Worm (Caenorhabditis elegans) whole organism, L2 larva: ENCODE measurements around the gene F41E6.15.
A peak's percentile ranks its signal among the peaks of the same experiment; 100 is the strongest.

Source experiments
- C34F6.9 ChIP-seq: fragments of 150-350 bp; optimal IDR thresholded peaks from 2 replicates; lab custom pipeline; 2014; ENCODE audit warnings: missing biosample characterization, missing genetic modification characterization
- F13H6.1 ChIP-seq: sonication (generic microtip); optimal IDR thresholded peaks from 2 replicates; lab custom pipeline; 2016; ENCODE audit warnings: missing genetic modification characterization, missing compliant biosample characterization
- R02D3.7 ChIP-seq: fragments of 150-350 bp; optimal IDR thresholded peaks from 2 replicates; lab custom pipeline; 2014; ENCODE audit warnings: missing biosample characterization, missing genetic modification characterization
- Y55F3AM.14 ChIP-seq: fragments of 200-800 bp; sonication (Bioruptor generic); optimal IDR thresholded peaks from 2 replicates; lab custom pipeline; 2018; ENCODE audit warnings: mild to moderate bottlenecking, missing genetic modification characterization, missing compliant biosample characterization
- ZK546.5 ChIP-seq: sonication (generic microtip); optimal IDR thresholded peaks from 2 replicates; lab custom pipeline; 2017; ENCODE audit warnings: missing biosample characterization, missing genetic modification characterization
- alr-1 ChIP-seq: fragments of 150-350 bp; optimal IDR thresholded peaks from 2 replicates; lab custom pipeline; 2014; ENCODE audit warnings: missing biosample characterization, missing genetic modification characterization
- aly-2 ChIP-seq: fragments of 150-350 bp; optimal IDR thresholded peaks from 2 replicates; lab custom pipeline; 2014; ENCODE audit warnings: missing biosample characterization, missing genetic modification characterization
- ama-1 ChIP-seq: fragments of 150-350 bp; optimal IDR thresholded peaks from 2 replicates; lab custom pipeline; 2018; ENCODE audit warnings: inconsistent platforms
- blmp-1 ChIP-seq: sonication (generic microtip); optimal IDR thresholded peaks from 2 replicates; lab custom pipeline; 2017; ENCODE audit warnings: missing genetic modification characterization, mild to moderate bottlenecking, missing compliant biosample characterization, antibody characterized with exemption, moderate library complexity; ENCODE audit not compliant: insufficient read depth
- crh-2 ChIP-seq: sonication (generic microtip); optimal IDR thresholded peaks from 2 replicates; lab custom pipeline; 2017; ENCODE audit warnings: missing biosample characterization, missing genetic modification characterization
- elt-1 ChIP-seq: fragments of 150-350 bp; optimal IDR thresholded peaks from 2 replicates; lab custom pipeline; 2014; ENCODE audit warnings: missing biosample characterization, missing genetic modification characterization
- fos-1 ChIP-seq: fragments of 150-350 bp; optimal IDR thresholded peaks from 2 replicates; lab custom pipeline; 2014; ENCODE audit warnings: missing biosample characterization, missing genetic modification characterization
- gmeb-1 ChIP-seq: fragments of 150-350 bp; optimal IDR thresholded peaks from 2 replicates; lab custom pipeline; 2014; ENCODE audit warnings: missing biosample characterization, missing genetic modification characterization
- lin-11 ChIP-seq: fragments of 150-350 bp; sonication (generic microtip); optimal IDR thresholded peaks from 2 replicates; lab custom pipeline; 2014; ENCODE audit warnings: missing biosample characterization, missing genetic modification characterization, inconsistent platforms, mixed read lengths
- lin-13 ChIP-seq: fragments of 150-350 bp; optimal IDR thresholded peaks from 2 replicates; lab custom pipeline; 2014; ENCODE audit warnings: missing biosample characterization, missing genetic modification reagents, missing genetic modification characterization
- lin-39 ChIP-seq: fragments of 150-350 bp; optimal IDR thresholded peaks from 2 replicates; lab custom pipeline; 2014; ENCODE audit warnings: missing biosample characterization, missing genetic modification reagents, missing genetic modification characterization
- lsy-2 ChIP-seq, 2 experiments: fragments of 150-350 bp in 1 of 2; sonication (generic microtip) in 1 of 2; optimal IDR thresholded peaks; 2 replicates each; lab custom pipeline; 2014 to 2017; ENCODE audit warnings: missing biosample characterization in 2 of 2, missing genetic modification characterization in 2 of 2
- mab-5 ChIP-seq: fragments of 150-350 bp; optimal IDR thresholded peaks from 2 replicates; lab custom pipeline; 2014; ENCODE audit warnings: missing biosample characterization, missing genetic modification characterization
- mbf-1 ChIP-seq: sonication (generic microtip); optimal IDR thresholded peaks from 2 replicates; lab custom pipeline; 2017; ENCODE audit warnings: missing biosample characterization, missing genetic modification characterization
- nhr-10 ChIP-seq: sonication (generic microtip); optimal IDR thresholded peaks from 2 replicates; lab custom pipeline; 2017; ENCODE audit warnings: missing biosample characterization, missing genetic modification characterization
- nhr-11 ChIP-seq: fragments of 150-350 bp; optimal IDR thresholded peaks from 2 replicates; lab custom pipeline; 2014; ENCODE audit warnings: missing biosample characterization, missing genetic modification characterization
- nhr-129 ChIP-seq: fragments of 150-350 bp; optimal IDR thresholded peaks from 2 replicates; lab custom pipeline; 2014; ENCODE audit warnings: missing biosample characterization, missing genetic modification characterization
- nhr-21 ChIP-seq: fragments of 150-350 bp; optimal IDR thresholded peaks from 2 replicates; lab custom pipeline; 2014; ENCODE audit warnings: missing biosample characterization, missing genetic modification characterization
- nhr-23 ChIP-seq: fragments of 150-350 bp; optimal IDR thresholded peaks from 2 replicates; lab custom pipeline; 2014; ENCODE audit warnings: missing biosample characterization, missing genetic modification reagents, missing genetic modification characterization
- nhr-237 ChIP-seq: fragments of 150-350 bp; optimal IDR thresholded peaks from 2 replicates; lab custom pipeline; 2014; ENCODE audit warnings: missing biosample characterization, missing genetic modification characterization
- nhr-25 ChIP-seq: fragments of 150-350 bp; sonication (generic microtip); optimal IDR thresholded peaks from 3 replicates; lab custom pipeline; 2014; ENCODE audit warnings: missing biosample characterization, missing genetic modification characterization
- nhr-6 ChIP-seq: fragments of 150-350 bp; optimal IDR thresholded peaks from 2 replicates; lab custom pipeline; 2014; ENCODE audit warnings: missing biosample characterization, missing genetic modification characterization
- nhr-77 ChIP-seq: fragments of 150-350 bp; optimal IDR thresholded peaks from 2 replicates; lab custom pipeline; 2014; ENCODE audit warnings: missing biosample characterization, missing genetic modification characterization
- peb-1 ChIP-seq: fragments of 150-350 bp; optimal IDR thresholded peaks from 2 replicates; lab custom pipeline; 2014; ENCODE audit warnings: missing biosample characterization, missing genetic modification characterization
- sem-4 ChIP-seq: fragments of 150-350 bp; optimal IDR thresholded peaks from 2 replicates; lab custom pipeline; 2014; ENCODE audit warnings: missing biosample characterization, missing genetic modification reagents, missing genetic modification characterization
- skn-1 ChIP-seq: sonication (generic microtip); optimal IDR thresholded peaks from 2 replicates; lab custom pipeline; 2017; ENCODE audit warnings: missing biosample characterization, missing genetic modification characterization
- sma-3 ChIP-seq: sonication (generic microtip); optimal IDR thresholded peaks from 2 replicates; lab custom pipeline; 2016; ENCODE audit warnings: missing genetic modification reagents, missing genetic modification characterization, missing compliant biosample characterization
- sma-9 ChIP-seq, 2 experiments: fragments of 150-350 bp in 1 of 2; sonication (generic microtip) in 1 of 2; optimal IDR thresholded peaks; 2 replicates each; lab custom pipeline; 2014 to 2016; ENCODE audit warnings: missing genetic modification characterization in 2 of 2, mild to moderate bottlenecking in 1 of 2, missing biosample characterization in 1 of 2, missing compliant biosample characterization in 1 of 2, missing genetic modification reagents in 1 of 2, moderate library complexity in 1 of 2
- unc-39 ChIP-seq: fragments of 150-350 bp; optimal IDR thresholded peaks from 2 replicates; lab custom pipeline; 2014; ENCODE audit warnings: missing biosample characterization, missing genetic modification characterization
- ztf-1 ChIP-seq: fragments of 200-800 bp; sonication (Bioruptor generic); conservative IDR thresholded peaks from 2 replicates; pipeline ENCODE4 v1.3.6; 2022; ENCODE audit warnings: missing genetic modification characterization, missing compliant biosample characterization

Gene F41E6.15

DNA sequence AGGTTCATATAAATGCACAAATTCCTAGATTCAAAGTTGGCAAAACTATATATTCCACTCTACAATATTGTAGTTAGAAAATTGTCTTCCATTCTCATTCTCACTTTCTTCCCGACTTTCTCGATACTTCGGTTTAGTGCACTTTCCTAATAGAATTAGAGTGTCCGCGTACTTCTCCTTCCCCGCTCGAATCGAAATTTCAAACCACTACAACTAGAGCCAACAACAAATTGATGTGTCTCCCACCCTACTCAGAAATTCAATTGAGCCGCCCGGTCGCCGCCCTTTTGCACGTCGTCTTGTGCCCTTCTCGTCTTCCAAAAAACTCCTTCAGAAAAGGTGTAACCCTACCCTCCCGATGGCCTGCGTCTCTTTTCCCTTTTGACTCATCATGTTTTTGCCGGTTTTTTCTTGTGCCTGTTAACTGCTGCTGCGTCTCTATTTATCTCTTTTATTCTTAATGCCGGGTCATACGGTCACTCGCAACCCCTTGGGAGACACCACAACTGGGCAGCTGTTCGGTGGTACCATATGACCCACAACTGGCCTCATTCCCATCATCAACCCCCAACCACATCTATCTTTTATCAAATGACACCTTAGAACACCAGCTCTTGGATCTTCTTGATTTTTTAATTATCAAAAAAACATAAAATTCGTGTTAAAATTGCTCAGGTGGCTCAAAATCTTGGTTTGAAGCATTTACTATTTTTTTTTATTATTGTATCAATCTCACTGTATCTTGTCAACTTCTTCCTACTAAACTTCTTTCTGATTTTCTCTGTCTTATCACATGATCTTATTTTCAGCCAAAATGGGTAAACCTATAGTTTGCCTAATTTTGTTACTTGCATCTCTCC is 8.2 kb downstream of the F41E6.15 start, which contains the start of gene tag-196:
Gene tag-196 (plus strand): TSS at position 810 of the 860 bp plus-strand sequence.
- no peak for TF ChIP-seq ama-1 (lab: Kevin White, UChicago)
- no peak for TF ChIP-seq nhr-21
- TF ChIP-seq sem-4 (tag; lab: Kevin White, UChicago): no peak
- no peak for TF ChIP-seq ztf-1 (GFP tag; lab: Robert Waterston, UW)
- no peak for TF ChIP-seq fos-1 (tag; lab: Kevin White, UChicago)
- TF ChIP-seq alr-1: no peak
- TF ChIP-seq gmeb-1 (tag; lab: Kevin White, UChicago): no peak
- no peak for TF ChIP-seq lin-39 (tag; lab: Kevin White, UChicago)
- TF ChIP-seq lin-11: no peak
- TF ChIP-seq F13H6.1 (tag; lab: Kevin White, UChicago): peak; percentile 46
- peak; percentile 62 for TF ChIP-seq nhr-129
- peak; percentile 9 for TF ChIP-seq sma-9 (GFP tag; optimal IDR thresholded peaks at IDR 0.05; lab: Kevin White, UChicago)
- no peak for TF ChIP-seq sma-9 (tag; optimal IDR thresholded peaks at IDR 0.05; lab: Kevin White, UChicago)
- TF ChIP-seq lsy-2 (tag; optimal IDR thresholded peaks at IDR 0.05; lab: Kevin White, UChicago): peak in 1 of 2 experiments; percentile 29

DNA sequence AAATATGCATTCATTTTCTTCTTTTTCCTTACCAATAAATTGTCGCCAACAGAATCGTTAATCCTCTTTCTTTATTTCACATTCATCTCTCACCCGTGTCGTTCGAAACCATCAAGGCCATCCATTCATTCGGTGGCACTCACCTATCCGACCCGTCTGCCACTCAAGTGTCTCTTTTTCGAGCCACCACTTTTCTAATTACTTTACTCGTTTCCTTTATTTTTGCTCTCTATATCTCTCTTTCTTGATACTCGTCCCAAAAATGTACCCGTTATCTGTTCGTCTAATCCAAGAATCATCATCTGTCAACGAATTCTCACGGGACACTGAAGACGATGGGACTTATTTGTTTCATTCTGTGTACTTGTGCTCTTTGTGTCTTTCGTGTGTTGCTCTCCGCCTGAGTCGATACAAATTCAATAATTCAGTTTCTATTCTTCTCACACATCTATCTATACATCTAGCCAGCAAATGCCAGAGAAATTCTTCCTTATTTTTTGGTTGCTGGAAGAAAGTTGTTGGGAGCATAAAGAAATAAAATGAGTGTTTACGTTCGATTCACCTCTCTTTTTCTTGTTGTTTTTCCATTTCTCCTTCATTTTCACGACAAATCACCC is 9.7 kb downstream of the F41E6.15 start:
- TF ChIP-seq nhr-11 (tag; lab: Kevin White, UChicago) (no peak), nhr-77 (tag; lab: Kevin White, UChicago) (no peak), lin-11 (no peak), peb-1 (tag; lab: Kevin White, UChicago) (no peak), unc-39 (tag; lab: Kevin White, UChicago) (no peak), crh-2 (tag; lab: Kevin White, UChicago) (no peak), sma-9 (GFP tag; optimal IDR thresholded peaks at IDR 0.05; lab: Kevin White, UChicago) (peak; percentile 10), sma-9 (tag; optimal IDR thresholded peaks at IDR 0.05; lab: Kevin White, UChicago) (no peak)
- TF ChIP-seq, all 48 proteins: peak for 1

DNA sequence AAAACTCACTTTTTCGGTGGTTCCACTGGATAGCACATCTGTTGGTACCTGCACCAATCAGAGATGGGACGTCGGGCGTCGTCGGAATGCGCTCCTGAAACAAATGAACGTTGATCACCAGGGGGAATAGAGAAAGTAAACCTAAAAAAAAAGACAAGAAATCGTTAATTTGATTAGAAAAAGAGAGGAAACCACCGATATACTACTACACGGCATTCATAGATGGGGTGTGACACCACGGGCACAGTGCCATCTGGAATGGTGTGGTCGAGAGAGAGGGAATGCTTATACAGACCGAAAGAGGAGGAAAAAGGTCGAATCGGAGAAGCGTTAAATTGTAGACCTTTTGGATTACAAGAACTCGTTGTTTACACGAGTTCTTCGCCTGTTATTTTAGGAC is 14.5 kb downstream of the F41E6.15 start, which contains the start of gene C10B5.3:
Gene C10B5.3 (minus strand): TSS at position 101 of the 400 bp plus-strand sequence.
- TF ChIP-seq nhr-6 (tag; lab: Kevin White, UChicago): no peak
- no peak for TF ChIP-seq mbf-1
- no peak for TF ChIP-seq blmp-1 (tag; lab: Kevin White, UChicago)
- no peak for TF ChIP-seq skn-1 (tag; lab: Kevin White, UChicago)
- TF ChIP-seq sma-3 (GFP tag; lab: Kevin White, UChicago): no peak
- no peak for TF ChIP-seq nhr-21
- no peak for TF ChIP-seq ztf-1 (GFP tag; lab: Robert Waterston, UW)
- TF ChIP-seq lin-13: no peak
- no peak for TF ChIP-seq ama-1 (lab: Kevin White, UChicago)
- no peak for TF ChIP-seq elt-1
- TF ChIP-seq C34F6.9 (tag; lab: Kevin White, UChicago): no peak
- TF ChIP-seq nhr-129: no peak
- TF ChIP-seq aly-2 (tag; lab: Kevin White, UChicago): no peak
- no peak for TF ChIP-seq F13H6.1 (tag; lab: Kevin White, UChicago)
- no peak for TF ChIP-seq crh-2 (tag; lab: Kevin White, UChicago)
- no peak for TF ChIP-seq nhr-23 (tag; lab: Kevin White, UChicago)
- TF ChIP-seq sem-4 (tag; lab: Kevin White, UChicago): no peak
- TF ChIP-seq gmeb-1 (tag; lab: Kevin White, UChicago): no peak
- TF ChIP-seq nhr-237 (tag; lab: Kevin White, UChicago): no peak

DNA sequence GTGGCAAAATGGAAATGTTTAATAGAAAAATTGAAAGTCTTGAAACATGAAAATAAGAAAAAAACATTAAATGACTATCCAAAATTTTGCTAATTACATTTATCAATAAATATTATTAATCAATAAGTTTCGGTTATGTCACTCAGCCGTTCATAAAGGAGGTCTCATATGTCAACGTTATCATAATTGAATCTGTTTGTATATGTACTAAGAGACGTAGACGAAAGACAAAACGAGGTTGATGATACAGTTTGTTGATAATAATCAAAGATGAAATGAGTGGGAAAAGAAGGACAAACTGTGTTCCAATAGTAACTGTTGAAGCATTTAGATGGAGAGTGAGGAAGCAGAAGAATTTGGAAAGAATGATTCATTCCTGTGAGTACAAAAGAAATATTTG is 15.6 kb downstream of the F41E6.15 start:
- TF ChIP-seq mab-5 (tag; lab: Kevin White, UChicago): no peak
- TF ChIP-seq lsy-2 (tag; optimal IDR thresholded peaks at IDR 0.05; lab: Kevin White, UChicago): no peak
- TF ChIP-seq fos-1 (tag; lab: Kevin White, UChicago): peak; percentile 80
- no peak for TF ChIP-seq nhr-10 (tag; lab: Kevin White, UChicago)
- peak; percentile 17 for TF ChIP-seq crh-2 (tag; lab: Kevin White, UChicago)
- TF ChIP-seq nhr-23 (tag; lab: Kevin White, UChicago): no peak
- no peak for TF ChIP-seq sma-3 (GFP tag; lab: Kevin White, UChicago)
- TF ChIP-seq nhr-25 (tag; lab: Kevin White, UChicago): no peak
- no peak for TF ChIP-seq R02D3.7 (tag; lab: Kevin White, UChicago)
- TF ChIP-seq alr-1: no peak
- TF ChIP-seq nhr-6 (tag; lab: Kevin White, UChicago): no peak
- TF ChIP-seq sma-9 (GFP tag; optimal IDR thresholded peaks at IDR 0.05; lab: Kevin White, UChicago): peak; percentile 26
- TF ChIP-seq sma-9 (tag; optimal IDR thresholded peaks at IDR 0.05; lab: Kevin White, UChicago): no peak
- no peak for TF ChIP-seq ZK546.5 (tag; lab: Kevin White, UChicago)
- TF ChIP-seq Y55F3AM.14 (GFP tag; lab: Kevin White, UChicago): no peak
- TF ChIP-seq nhr-11 (tag; lab: Kevin White, UChicago): no peak
